Fruit fly (Drosophila melanogaster) whole organism, embryonic: ENCODE data around the gene synr.
A peak's percentile ranks its signal among the peaks of the same experiment; 100 is the strongest.

Experiments used
- Blimp-1 ChIP-seq: fragments of 200-800 bp; sonication (Bioruptor generic); optimal IDR thresholded peaks from 3 replicates; lab custom pipeline; 2018; ENCODE audit warnings: missing biosample characterization, missing genetic modification characterization, mild to moderate bottlenecking, moderate library complexity, missing genetic modification reagents
- CG10267 ChIP-seq: fragments of 200-800 bp; sonication (Bioruptor generic); optimal IDR thresholded peaks from 2 replicates; lab custom pipeline; 2018; ENCODE audit warnings: missing biosample characterization, mild to moderate bottlenecking, missing genetic modification characterization, moderate library complexity
- CG10979 ChIP-seq: fragments of 200-800 bp; sonication (Bioruptor generic); optimal IDR thresholded peaks from 2 replicates; lab custom pipeline; 2018; ENCODE audit warnings: missing biosample characterization, mild to moderate bottlenecking, missing genetic modification characterization, moderate library complexity
- CG12942 ChIP-seq: fragments of 200-800 bp; sonication (Bioruptor generic); optimal IDR thresholded peaks from 3 replicates; lab custom pipeline; 2016; ENCODE audit warnings: missing biosample characterization, missing genetic modification characterization
- CG13123 ChIP-seq: fragments of 200-800 bp; sonication (Bioruptor generic); optimal IDR thresholded peaks from 2 replicates; lab custom pipeline; 2016; ENCODE audit warnings: missing biosample characterization, missing genetic modification characterization
- CG13287 ChIP-seq: fragments of 200-800 bp; sonication (Bioruptor generic); IDR thresholded peaks from 2 replicates; pipeline ENCODE4 v1.3.6; 2022; ENCODE audit warnings: missing biosample characterization, missing genetic modification characterization; ENCODE audit not compliant: partially characterized antibody
- CG15479 ChIP-seq: fragments of 200-800 bp; sonication (Bioruptor generic); optimal IDR thresholded peaks from 3 replicates; lab custom pipeline; 2019; ENCODE audit warnings: missing biosample characterization, mild to moderate bottlenecking, missing genetic modification characterization, moderate library complexity
- CG15601 ChIP-seq: fragments of 200-800 bp; sonication (Bioruptor generic); optimal IDR thresholded peaks from 3 replicates; lab custom pipeline; 2019; ENCODE audit warnings: missing biosample characterization, mild to moderate bottlenecking, missing genetic modification characterization, moderate library complexity
- CG17829 ChIP-seq: fragments of 200-800 bp; optimal IDR thresholded peaks from 2 replicates; lab custom pipeline; 2019; ENCODE audit warnings: missing biosample characterization, mild to moderate bottlenecking, missing genetic modification characterization, moderate library complexity
- CG18599 ChIP-seq: fragments of 200-800 bp; sonication (Bioruptor generic); optimal IDR thresholded peaks from 3 replicates; lab custom pipeline; 2017; ENCODE audit warnings: missing biosample characterization, missing genetic modification characterization, mild to moderate bottlenecking, moderate library complexity, missing genetic modification reagents
- CG2116 ChIP-seq: fragments of 200-800 bp; sonication (Bioruptor generic); optimal IDR thresholded peaks from 3 replicates; lab custom pipeline; 2018; ENCODE audit warnings: missing biosample characterization, mild to moderate bottlenecking, missing genetic modification characterization
- CG2120 ChIP-seq: fragments of 200-800 bp; sonication (Bioruptor generic); optimal IDR thresholded peaks from 3 replicates; lab custom pipeline; 2016; ENCODE audit warnings: missing biosample characterization, missing genetic modification characterization
- CG2199 ChIP-seq: fragments of 200-800 bp; sonication (Bioruptor generic); IDR thresholded peaks from 3 replicates; pipeline ENCODE4 v1.3.6; 2022; ENCODE audit warnings: missing biosample characterization, missing genetic modification characterization
- CG33557 ChIP-seq: fragments of 200-800 bp; sonication (Bioruptor generic); optimal IDR thresholded peaks from 2 replicates; lab custom pipeline; 2019; ENCODE audit warnings: missing biosample characterization, mild to moderate bottlenecking, missing genetic modification characterization, moderate library complexity
- CG4404 ChIP-seq: fragments of 200-800 bp; sonication (Bioruptor generic); IDR thresholded peaks from 2 replicates; pipeline ENCODE4 v1.3.6; 2022; ENCODE audit warnings: missing biosample characterization, missing genetic modification characterization
- CG4424 ChIP-seq: fragments of 200-800 bp; sonication (Bioruptor generic); optimal IDR thresholded peaks from 3 replicates; lab custom pipeline; 2016; ENCODE audit warnings: missing biosample characterization, missing genetic modification characterization
- CG7786 ChIP-seq: fragments of 200-800 bp; sonication (Bioruptor generic); optimal IDR thresholded peaks from 2 replicates; lab custom pipeline; 2016; ENCODE audit warnings: missing biosample characterization, missing genetic modification characterization
- CG8924 ChIP-seq: fragments of 200-800 bp; optimal IDR thresholded peaks from 3 replicates; lab custom pipeline; 2019; ENCODE audit warnings: missing biosample characterization, mild to moderate bottlenecking, missing genetic modification characterization, moderate library complexity
- CTCF ChIP-seq: fragments of 200-800 bp; sonication (Bioruptor generic); optimal IDR thresholded peaks from 2 replicates; lab custom pipeline; 2017; ENCODE audit warnings: missing biosample characterization, mild to moderate bottlenecking, missing genetic modification characterization, moderate library complexity
- CoRest ChIP-seq: fragments of 200-800 bp; sonication (Bioruptor generic); optimal IDR thresholded peaks from 3 replicates; lab custom pipeline; 2018; ENCODE audit warnings: missing biosample characterization, mild to moderate bottlenecking, missing genetic modification characterization, moderate library complexity
- D19A ChIP-seq: fragments of 200-800 bp; optimal IDR thresholded peaks from 3 replicates; lab custom pipeline; 2019; ENCODE audit warnings: missing biosample characterization, mild to moderate bottlenecking, missing genetic modification characterization, moderate library complexity
- Dbx ChIP-seq: fragments of 200-800 bp; sonication (Bioruptor generic); IDR thresholded peaks from 3 replicates; pipeline ENCODE4 v1.3.6; 2022; ENCODE audit warnings: missing biosample characterization, missing genetic modification characterization
- Dek ChIP-seq: fragments of 200-800 bp; sonication (Bioruptor generic); optimal IDR thresholded peaks from 3 replicates; lab custom pipeline; 2019; ENCODE audit warnings: missing biosample characterization, mild to moderate bottlenecking, missing genetic modification characterization, moderate library complexity
- Doc3 ChIP-seq: fragments of 200-800 bp; sonication (Bioruptor generic); IDR thresholded peaks from 3 replicates; pipeline ENCODE4 v1.3.6; 2022; ENCODE audit warnings: missing biosample characterization, missing genetic modification characterization; ENCODE audit not compliant: partially characterized antibody
- E2f2 ChIP-seq: fragments of 200-800 bp; sonication (Bioruptor generic); IDR thresholded peaks from 2 replicates; pipeline ENCODE4 v1.3.6; 2022; ENCODE audit warnings: missing biosample characterization, missing genetic modification characterization
- Ets65A ChIP-seq: fragments of 200-800 bp; sonication (Bioruptor generic); peaks from one replicate; lab custom pipeline; 2016; ENCODE audit warnings: missing biosample characterization, missing genetic modification characterization
- Hr51 ChIP-seq, 2 experiments: fragments of 200-800 bp; sonication (Bioruptor generic); optimal IDR thresholded peaks; 2 replicates in 1 of 2; 3 replicates in 1 of 2; lab custom pipeline; 2016 to 2018; ENCODE audit warnings: missing biosample characterization in 2 of 2, missing genetic modification characterization in 2 of 2, mild to moderate bottlenecking in 1 of 2, moderate library complexity in 1 of 2
- MBD-R2 ChIP-seq: fragments of 200-800 bp; sonication (Bioruptor generic); IDR thresholded peaks from 2 replicates; pipeline ENCODE4 v1.3.6; 2022; ENCODE audit warnings: missing biosample characterization, missing genetic modification characterization
- Max ChIP-seq: fragments of 200-800 bp; sonication (Bioruptor generic); optimal IDR thresholded peaks from 2 replicates; lab custom pipeline; 2016; ENCODE audit warnings: missing biosample characterization, mild to moderate bottlenecking, missing genetic modification characterization
- NC2β ChIP-seq: fragments of 200-800 bp; sonication (Bioruptor generic); optimal IDR thresholded peaks from 2 replicates; lab custom pipeline; 2016; ENCODE audit warnings: missing biosample characterization, missing genetic modification characterization
- Nf-YB ChIP-seq: fragments of 200-800 bp; sonication (Bioruptor generic); optimal IDR thresholded peaks from 3 replicates; lab custom pipeline; 2019; ENCODE audit warnings: missing biosample characterization, mild to moderate bottlenecking, missing genetic modification characterization, moderate library complexity
- Nf-YC ChIP-seq: fragments of 200-800 bp; optimal IDR thresholded peaks from 3 replicates; lab custom pipeline; 2019; ENCODE audit warnings: missing biosample characterization, mild to moderate bottlenecking, missing genetic modification characterization, moderate library complexity
- Scr ChIP-seq: fragments of 200-800 bp; sonication (Bioruptor generic); IDR thresholded peaks from 2 replicates; pipeline ENCODE4 v1.3.6; 2022; ENCODE audit warnings: missing biosample characterization, missing genetic modification characterization; ENCODE audit not compliant: partially characterized antibody
- Sry-δ ChIP-seq: fragments of 200-800 bp; sonication (Bioruptor generic); optimal IDR thresholded peaks from 2 replicates; lab custom pipeline; 2016; ENCODE audit warnings: missing biosample characterization, missing genetic modification characterization
- Trl ChIP-seq, 3 experiments: fragments of >200 bp in 2 of 3; fragments of 200-800 bp in 1 of 3; sonication (Bioruptor generic) in 1 of 3; optimal IDR thresholded peaks; 2 replicates in 1 of 3; 3 replicates in 2 of 3; lab custom pipeline; 2016 to 2017; ENCODE audit warnings: missing biosample characterization in 1 of 3, missing genetic modification characterization in 1 of 3
- Usf ChIP-seq: fragments of 200-800 bp; sonication (Bioruptor generic); optimal IDR thresholded peaks from 2 replicates; lab custom pipeline; 2017; ENCODE audit warnings: missing genotype, missing biosample characterization, missing genetic modification characterization
- YL-1 ChIP-seq: fragments of 200-800 bp; sonication (Bioruptor generic); optimal IDR thresholded peaks from 3 replicates; lab custom pipeline; 2017; ENCODE audit warnings: missing biosample characterization, mild to moderate bottlenecking, missing genetic modification characterization
- ap ChIP-seq: fragments of 200-800 bp; sonication (Bioruptor generic); IDR thresholded peaks from 2 replicates; pipeline ENCODE4 v1.3.6; 2022; ENCODE audit warnings: missing biosample characterization, missing genetic modification characterization
- ase ChIP-seq: fragments of 200-800 bp; sonication (Bioruptor generic); IDR thresholded peaks from 3 replicates; pipeline ENCODE4 v1.3.6; 2022; ENCODE audit warnings: missing biosample characterization, missing genetic modification characterization
- chif ChIP-seq, 2 experiments: fragments of 200-800 bp; sonication (Bioruptor generic); optimal IDR thresholded peaks; 3 replicates each; lab custom pipeline; 2016; ENCODE audit warnings: missing biosample characterization in 2 of 2, missing genetic modification characterization in 2 of 2
- fd102C ChIP-seq: fragments of 200-800 bp; sonication (Bioruptor generic); optimal IDR thresholded peaks from 2 replicates; lab custom pipeline; 2018; ENCODE audit warnings: missing biosample characterization, mild to moderate bottlenecking, missing genetic modification characterization, moderate library complexity
- gro ChIP-seq: fragments of 200-800 bp; sonication (Bioruptor generic); optimal IDR thresholded peaks from 2 replicates; lab custom pipeline; 2016; ENCODE audit warnings: missing biosample characterization, missing genetic modification characterization
- h ChIP-seq: fragments of >200 bp; optimal IDR thresholded peaks from 2 replicates; lab custom pipeline; 2017
- her ChIP-seq: fragments of 200-800 bp; sonication (Bioruptor generic); optimal IDR thresholded peaks from 2 replicates; lab custom pipeline; 2016; ENCODE audit warnings: missing biosample characterization, missing genetic modification characterization
- lmd ChIP-seq: fragments of 200-800 bp; sonication (Bioruptor generic); IDR thresholded peaks from 2 replicates; pipeline ENCODE4 v1.3.6; 2022; ENCODE audit warnings: missing biosample characterization, missing genetic modification characterization
- pb ChIP-seq: fragments of 200-800 bp; sonication (Bioruptor generic); optimal IDR thresholded peaks from 3 replicates; lab custom pipeline; 2016; ENCODE audit warnings: missing biosample characterization, missing genetic modification characterization
- pho ChIP-seq: fragments of 200-800 bp; sonication (Bioruptor generic); optimal IDR thresholded peaks from 2 replicates; lab custom pipeline; 2016; ENCODE audit warnings: missing biosample characterization, missing genetic modification characterization
- psq ChIP-seq: fragments of 200-800 bp; sonication (Bioruptor generic); optimal IDR thresholded peaks from 2 replicates; lab custom pipeline; 2017; ENCODE audit warnings: missing biosample characterization, missing genetic modification characterization
- pzg ChIP-seq: fragments of 200-800 bp; sonication (Bioruptor generic); optimal IDR thresholded peaks from 3 replicates; lab custom pipeline; 2018; ENCODE audit warnings: missing biosample characterization, mild to moderate bottlenecking, missing genetic modification characterization, moderate library complexity
- sc ChIP-seq, 3 experiments: fragments of >200 bp in 2 of 3; fragments of 200-800 bp in 1 of 3; sonication (Bioruptor generic) in 1 of 3; optimal IDR thresholded peaks; 2 replicates in 2 of 3; 3 replicates in 1 of 3; lab custom pipeline; 2017; ENCODE audit warnings: mild to moderate bottlenecking in 1 of 3, missing biosample characterization in 1 of 3, missing genetic modification characterization in 1 of 3, missing genetic modification reagents in 1 of 3
- yki ChIP-seq: fragments of >200 bp; optimal IDR thresholded peaks from 3 replicates; lab custom pipeline; 2018

synr gene

dm6 chr2L:4971329-4971798 is 28.8 kb downstream of the synr start, which contains the start of gene CG14043 (continued):
- TF ChIP-seq Dek (tag; lab: Kevin White, UChicago) (peak; percentile 53), pb (GFP tag; lab: Kevin White, UChicago) (no peak), Doc3 (no peak), CG2116 (GFP tag; lab: Kevin White, UChicago) (peak; percentile 55), Scr (0 out of 2 replicates have a peak, but pooled peaks have one; percentile 28), CG10979 (tag; lab: Kevin White, UChicago) (no peak), lmd (no peak), CG12942 (no peak), CG13123 (GFP tag; lab: Kevin White, UChicago) (no peak), CG15479 (peak; percentile 2), gro (GFP tag; lab: Kevin White, UChicago) (peak; percentile 4), CoRest (tag; lab: Kevin White, UChicago) (peak; percentile 60), CG4424 (GFP tag; lab: Kevin White, UChicago) (peak; percentile 40), ap (GFP tag; lab: Robert Waterston, UW) (no peak), CG17829 (peak; percentile 51), chif (GFP tag; optimal IDR thresholded peaks at IDR 0.05; lab: Kevin White, UChicago) (peak in 1 of 2 experiments; percentile 33), NC2β (GFP tag; lab: Kevin White, UChicago) (peak; percentile 42), CG33557 (GFP tag; lab: Kevin White, UChicago) (no peak), CG13287 (GFP tag; lab: Robert Waterston, UW) (peak; percentile 48), CG8924 (tag; lab: Kevin White, UChicago) (peak; percentile 66), her (GFP tag; lab: Kevin White, UChicago) (no peak), Usf (GFP tag; lab: Kevin White, UChicago) (no peak), CG2120 (GFP tag; lab: Kevin White, UChicago) (peak; percentile 58), Ets65A (GFP tag; lab: Kevin White, UChicago) (peak; percentile 61), psq (no peak), MBD-R2 (GFP tag; lab: Robert Waterston, UW) (peak; percentile 69), Dbx (GFP tag; lab: Robert Waterston, UW) (no peak), YL-1 (GFP tag; lab: Kevin White, UChicago) (peak; percentile 80), Nf-YC (tag; lab: Kevin White, UChicago) (peak; percentile 49), CTCF (peak; percentile 17), Nf-YB (GFP tag; lab: Kevin White, UChicago) (no peak), Blimp-1 (GFP tag; lab: Kevin White, UChicago) (no peak), CG10267 (peak; percentile 68), h (lab: Kevin White, UChicago) (no peak), sc (optimal IDR thresholded peaks at IDR 0.05; lab: Kevin White, UChicago) (no peak), sc (GFP tag; optimal IDR thresholded peaks at IDR 0.05; lab: Kevin White, UChicago) (no peak), Sry-δ (peak; percentile 56), pzg (peak; percentile 94), Hr51 (GFP tag; optimal IDR thresholded peaks at IDR 0.05; lab: Kevin White, UChicago) (no peak), yki (lab: Kevin White, UChicago) (no peak), ase (GFP tag; lab: Robert Waterston, UW) (no peak), Max (GFP tag; lab: Kevin White, UChicago) (peak; percentile 21), pho (GFP tag; lab: Kevin White, UChicago) (peak; percentile 39), D19A (tag; lab: Kevin White, UChicago) (no peak), CG2199 (GFP tag; lab: Robert Waterston, UW) (no peak), E2f2 (GFP tag; lab: Robert Waterston, UW) (peak; percentile 83), CG15601 (tag; lab: Kevin White, UChicago) (peak; percentile 51), Trl (optimal IDR thresholded peaks at IDR 0.05; lab: Kevin White, UChicago) (no peak), Trl (GFP tag; optimal IDR thresholded peaks at IDR 0.05; lab: Kevin White, UChicago) (no peak), fd102C (GFP tag; lab: Kevin White, UChicago) (no peak), CG4404 (GFP tag; lab: Robert Waterston, UW) (no peak), CG18599 (GFP tag; lab: Kevin White, UChicago) (no peak), CG7786 (GFP tag; lab: Kevin White, UChicago) (peak; percentile 40)
